Fruit fly (Drosophila melanogaster): ENCODE data around the gene CG9917.
A peak's percentile ranks its signal among the peaks of the same experiment; 100 is the strongest.

CG9917 gene

dm6 chrX:16288492-16288964 is 34.5 kb downstream of the CG9917 start, which contains the start of the genes CG32576 and caz (continued):
- TF ChIP-seq schlank (tag; optimal IDR thresholded peaks at IDR 0.05) (no peak), unc-4 (GFP tag; IDR thresholded peaks at IDR 0.05; ENCODE audit: partially characterized antibody) (peak; percentile 73), CG10274 (GFP tag; optimal IDR thresholded peaks at IDR 0.05) (no peak), CG8281 (tag; optimal IDR thresholded peaks at IDR 0.05) (no peak), CG2202 (tag; optimal IDR thresholded peaks at IDR 0.05) (peak; percentile 5), Camta (GFP tag; optimal IDR thresholded peaks at IDR 0.05) (no peak), fd3F (GFP tag; optimal IDR thresholded peaks at IDR 0.05) (peak; percentile 13), slbo (GFP tag; IDR thresholded peaks at IDR 0.05) (peak; percentile 24; the same call in 1 of the 2 replicates), dpn (GFP tag; optimal IDR thresholded peaks at IDR 0.05) (peak in 1 of 2 experiments; percentile 43), D19B (GFP tag; optimal IDR thresholded peaks at IDR 0.05) (no peak), NC2α (GFP tag; optimal IDR thresholded peaks at IDR 0.05) (no peak), CG10543 (GFP tag; optimal IDR thresholded peaks at IDR 0.05) (peak; percentile 74), az2 (GFP tag; optimal IDR thresholded peaks at IDR 0.05) (peak; percentile 29), Ets65A (GFP tag) (peak; percentile 58), Med (GFP tag) (peak; percentile 48), luna (GFP tag; optimal IDR thresholded peaks at IDR 0.05) (no peak), sens (GFP tag) (peak; percentile 66), CG7372 (GFP tag; IDR thresholded peaks at IDR 0.05) (no peak), CG7928 (GFP tag; optimal IDR thresholded peaks at IDR 0.05) (peak; percentile 95), Hr3 (GFP tag; optimal IDR thresholded peaks at IDR 0.05) (peak; percentile 37), fd64A (GFP tag; optimal IDR thresholded peaks at IDR 0.05) (no peak), CG10959 (GFP tag; IDR thresholded peaks at IDR 0.05) (no peak), Side (GFP tag; optimal IDR thresholded peaks at IDR 0.05) (no peak), odd (GFP tag; optimal IDR thresholded peaks at IDR 0.05) (no peak), CG7987 (GFP tag; optimal IDR thresholded peaks at IDR 0.05) (no peak), caup (GFP tag; optimal IDR thresholded peaks at IDR 0.05; ENCODE audit: severe bottlenecking) (peak; percentile 37), CG10366 (GFP tag; IDR thresholded peaks at IDR 0.05) (no peak), CG12659 (GFP tag; optimal IDR thresholded peaks at IDR 0.05) (peak; percentile 83), CG18262 (tag; optimal IDR thresholded peaks at IDR 0.05) (peak; percentile 26), CG16815 (GFP tag; optimal IDR thresholded peaks at IDR 0.05) (no peak), twi (tag; optimal IDR thresholded peaks at IDR 0.05) (peak; percentile 22), CG31441 (GFP tag; IDR thresholded peaks at IDR 0.05) (no peak; the same call in none of the 2 replicates), CG3847 (GFP tag; IDR thresholded peaks at IDR 0.05) (peak; percentile 60), CG9727 (GFP tag; optimal IDR thresholded peaks at IDR 0.05) (peak; percentile 26), CG15269 (tag; optimal IDR thresholded peaks at IDR 0.05) (peak; percentile 22), Taf1 (GFP tag; IDR thresholded peaks at IDR 0.05) (0 out of 2 replicates have a peak, but pooled peaks have one; percentile 42), dan (GFP tag; IDR thresholded peaks at IDR 0.05) (no peak), zfh2 (GFP tag; optimal IDR thresholded peaks at IDR 0.05) (peak; percentile 12), CG2120 (GFP tag; optimal IDR thresholded peaks at IDR 0.05) (peak; percentile 57), unpg (GFP tag; optimal IDR thresholded peaks at IDR 0.05) (peak; percentile 31), Elba2 (GFP tag; optimal IDR thresholded peaks at IDR 0.05) (no peak), Jarid2 (GFP tag; optimal IDR thresholded peaks at IDR 0.05) (no peak), Meics (GFP tag; optimal IDR thresholded peaks at IDR 0.05) (peak; percentile 33), Dp (GFP tag; optimal IDR thresholded peaks at IDR 0.05) (peak; percentile 50), CTCF (GFP tag; optimal IDR thresholded peaks at IDR 0.05) (peak; percentile 47), sug (tag; optimal IDR thresholded peaks at IDR 0.05) (peak; percentile 65), CG12071 (GFP tag; optimal IDR thresholded peaks at IDR 0.05) (no peak), phol (tag; optimal IDR thresholded peaks at IDR 0.05) (peak; percentile 89), CG6683 (GFP tag; optimal IDR thresholded peaks at IDR 0.05) (no peak), CG7786 (GFP tag; optimal IDR thresholded peaks at IDR 0.05) (no peak), Hsf (GFP tag; optimal IDR thresholded peaks at IDR 0.05) (peak; percentile 4), trem (tag; optimal IDR thresholded peaks at IDR 0.05) (peak; percentile 60)
